Fruit fly (Drosophila melanogaster) Kc167 (cell line): Measurements from ENCODE around the gene CG11608.

Experiments used
- Myc ChIP-seq: fragments of >200 bp; optimal IDR thresholded peaks from 2 replicates; lab custom pipeline; 2017; ENCODE audit warnings: missing external identifiers
- Sin3A ChIP-seq: fragments of >200 bp; optimal IDR thresholded peaks from 2 replicates; lab custom pipeline; 2018; ENCODE audit warnings: missing external identifiers
- h ChIP-seq: fragments of >200 bp; optimal IDR thresholded peaks from 3 replicates; lab custom pipeline; 2018; ENCODE audit warnings: missing external identifiers
- insv ChIP-seq: fragments of >200 bp; optimal IDR thresholded peaks from 3 replicates; lab custom pipeline; 2018; ENCODE audit warnings: missing external identifiers
- psq ChIP-seq: fragments of >200 bp; optimal IDR thresholded peaks from 2 replicates; lab custom pipeline; 2017; ENCODE audit warnings: missing external identifiers
- ttk ChIP-seq: sonication (Bioruptor generic); optimal IDR thresholded peaks from 2 replicates; lab custom pipeline; 2017; ENCODE audit warnings: missing external identifiers

DNA sequence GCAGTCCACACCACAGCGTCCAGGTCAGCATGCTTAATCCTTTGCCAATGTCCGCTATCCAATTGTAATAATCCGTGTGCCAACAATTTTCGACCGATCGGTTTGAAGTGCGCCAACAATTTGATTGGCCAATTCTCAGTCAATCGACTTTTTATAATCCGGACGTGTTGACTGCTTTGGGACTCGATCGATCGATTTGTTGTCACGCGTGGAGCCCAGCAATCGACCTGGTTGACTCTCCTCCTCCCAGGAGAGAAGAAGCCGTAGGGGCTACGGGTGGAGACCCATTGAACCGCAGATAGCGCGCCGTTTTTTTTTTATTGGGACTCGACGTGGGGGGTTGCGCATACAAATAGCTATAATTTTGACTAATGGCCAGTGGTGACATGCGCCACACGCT, 43.0 kb downstream of the CG11608 start, which contains the start of gene Cyp313a4:
- no peak for TF ChIP-seq Sin3A (lab: Kevin White, UChicago)
- no peak for TF ChIP-seq psq (lab: Kevin White, UChicago)
- TF ChIP-seq h = no peak
- TF ChIP-seq ttk (lab: Kevin White, UChicago) = no peak
- no peak for TF ChIP-seq insv (lab: Kevin White, UChicago)
- TF ChIP-seq Myc (lab: Kevin White, UChicago) = no peak
